Worm (Caenorhabditis elegans) whole organism, mixed stage, embryonic: Measurements from ENCODE around the gene sre-36.

ENCODE experiments used
- M03D4.4 ChIP-seq: sonication (generic microtip); optimal IDR thresholded peaks from 2 replicates; lab custom pipeline; 2017; ENCODE audit warnings: mild to moderate bottlenecking, missing genetic modification characterization, missing compliant biosample characterization
- bed-3 ChIP-seq: fragments of 200-800 bp; sonication (Bioruptor generic); optimal IDR thresholded peaks from 3 replicates; lab custom pipeline; 2018; ENCODE audit warnings: mild to moderate bottlenecking, missing genetic modification characterization, moderate library complexity, missing compliant biosample characterization
- ceh-43 ChIP-seq: fragments of 200-800 bp; sonication (Bioruptor generic); optimal IDR thresholded peaks from 2 replicates; lab custom pipeline; 2018; ENCODE audit warnings: mild to moderate bottlenecking, missing genetic modification characterization, moderate library complexity, missing compliant biosample characterization
- ceh-83 ChIP-seq: fragments of 200-800 bp; sonication (Bioruptor generic); optimal IDR thresholded peaks from 2 replicates; lab custom pipeline; 2018; ENCODE audit warnings: mild to moderate bottlenecking, missing genetic modification characterization, missing compliant biosample characterization
- cnd-1 ChIP-seq: fragments of 200-800 bp; sonication (Bioruptor generic); optimal IDR thresholded peaks from 2 replicates; lab custom pipeline; 2018; ENCODE audit warnings: mild to moderate bottlenecking, missing genetic modification characterization, missing compliant biosample characterization
- drap-1 ChIP-seq: fragments of 200-800 bp; sonication (Bioruptor generic); optimal IDR thresholded peaks from 3 replicates; lab custom pipeline; 2018; ENCODE audit warnings: mild to moderate bottlenecking, missing genetic modification characterization, missing compliant biosample characterization
- elt-3 ChIP-seq: fragments of 150-350 bp; optimal IDR thresholded peaks from 2 replicates; lab custom pipeline; 2014; ENCODE audit warnings: missing biosample characterization, missing genetic modification characterization
- flh-1 ChIP-seq: fragments of 200-800 bp; sonication (Bioruptor generic); optimal IDR thresholded peaks from 2 replicates; lab custom pipeline; 2018; ENCODE audit warnings: mild to moderate bottlenecking, missing genetic modification characterization, moderate library complexity, missing compliant biosample characterization
- lin-13 ChIP-seq: fragments of 150-350 bp; optimal IDR thresholded peaks from 2 replicates; lab custom pipeline; 2014; ENCODE audit warnings: missing biosample characterization, missing genetic modification characterization
- lin-32 ChIP-seq: fragments of 200-800 bp; sonication (Bioruptor generic); optimal IDR thresholded peaks from 2 replicates; lab custom pipeline; 2018; ENCODE audit warnings: mild to moderate bottlenecking, missing genetic modification characterization, missing compliant biosample characterization
- mab-5 ChIP-seq: fragments of 150-350 bp; optimal IDR thresholded peaks from 2 replicates; lab custom pipeline; 2014; ENCODE audit warnings: missing biosample characterization, missing genetic modification characterization
- nhr-2 ChIP-seq: fragments of 150-350 bp; optimal IDR thresholded peaks from 2 replicates; lab custom pipeline; 2014; ENCODE audit warnings: missing biosample characterization, missing genetic modification characterization
- nhr-237 ChIP-seq: fragments of 150-350 bp; optimal IDR thresholded peaks from 2 replicates; lab custom pipeline; 2014; ENCODE audit warnings: missing biosample characterization, missing genetic modification characterization
- nhr-28 ChIP-seq: fragments of 150-350 bp; optimal IDR thresholded peaks from 2 replicates; lab custom pipeline; 2014; ENCODE audit warnings: missing biosample characterization, missing genetic modification characterization
- nhr-76 ChIP-seq: sonication (generic microtip); optimal IDR thresholded peaks from 2 replicates; lab custom pipeline; 2017; ENCODE audit warnings: missing biosample characterization, missing genetic modification characterization
- pha-4 ChIP-seq: fragments of 150-350 bp; optimal IDR thresholded peaks from 2 replicates; lab custom pipeline; 2018; ENCODE audit warnings: missing biosample characterization, missing genetic modification reagents, missing genetic modification characterization
- sem-2 ChIP-seq: fragments of 200-800 bp; sonication (Bioruptor generic); optimal IDR thresholded peaks from 2 replicates; lab custom pipeline; 2018; ENCODE audit warnings: mild to moderate bottlenecking, missing genetic modification characterization, missing compliant biosample characterization
- snpc-4 ChIP-seq: fragments of 150-350 bp; optimal IDR thresholded peaks from 2 replicates; lab custom pipeline; 2014; ENCODE audit warnings: missing biosample characterization, missing genetic modification characterization
- sptf-1 ChIP-seq: sonication (generic microtip); optimal IDR thresholded peaks from 2 replicates; lab custom pipeline; 2017; ENCODE audit warnings: mild to moderate bottlenecking, missing genetic modification characterization, moderate library complexity, missing compliant biosample characterization
- tbx-8 ChIP-seq: fragments of 200-800 bp; sonication (Bioruptor generic); optimal IDR thresholded peaks from 2 replicates; lab custom pipeline; 2018; ENCODE audit warnings: mild to moderate bottlenecking, missing genetic modification characterization, moderate library complexity, missing compliant biosample characterization
- unc-120 ChIP-seq: sonication (generic microtip); optimal IDR thresholded peaks from 2 replicates; lab custom pipeline; 2017; ENCODE audit warnings: missing genetic modification characterization, missing compliant biosample characterization; ENCODE audit not compliant: poor library complexity, severe bottlenecking
- unc-39 ChIP-seq: fragments of 150-350 bp; optimal IDR thresholded peaks from 2 replicates; lab custom pipeline; 2014; ENCODE audit warnings: missing biosample characterization, missing genetic modification characterization
- unc-62 ChIP-seq: fragments of 150-350 bp; optimal IDR thresholded peaks from 2 replicates; lab custom pipeline; 2014; ENCODE audit warnings: missing biosample characterization, missing genetic modification reagents, missing genetic modification characterization
- zip-8 ChIP-seq: fragments of 150-350 bp; optimal IDR thresholded peaks from 2 replicates; lab custom pipeline; 2014; ENCODE audit warnings: missing biosample characterization, missing genetic modification characterization
- ztf-11 ChIP-seq: fragments of 150-350 bp; optimal IDR thresholded peaks from 2 replicates; lab custom pipeline; 2014; ENCODE audit warnings: missing biosample characterization, missing genetic modification characterization

Gene sre-36

DNA sequence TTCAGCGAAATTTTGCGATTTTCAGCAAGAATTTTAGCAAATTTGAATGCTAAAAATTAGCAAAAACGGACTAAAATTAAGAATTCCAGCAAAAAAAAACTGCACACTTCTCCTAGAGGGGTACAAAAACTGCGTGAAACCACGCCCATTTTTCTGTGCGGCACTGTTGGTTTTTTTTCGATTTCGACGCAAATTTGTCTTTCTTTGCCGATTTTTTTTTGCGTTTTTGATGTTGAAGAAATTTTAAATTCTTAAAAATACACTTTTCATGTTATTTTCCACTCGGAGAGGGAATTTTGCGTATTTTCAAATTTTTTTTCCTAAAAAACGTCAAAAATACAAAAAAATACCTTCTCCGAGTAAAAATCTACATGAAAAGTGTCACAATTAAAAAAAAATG is 4.5 kb downstream of the sre-36 start, which contains the start of gene syp-1:
Gene syp-1 (plus strand): TSS at position 301 of the 400 bp plus-strand sequence.
- no peak for TF ChIP-seq unc-120 (tag; lab: Kevin White, UChicago)
- no peak for TF ChIP-seq M03D4.4
- TF ChIP-seq nhr-76 (tag; lab: Kevin White, UChicago): no peak
- no peak for TF ChIP-seq ceh-83 (GFP tag; lab: Kevin White, UChicago)
- no peak for TF ChIP-seq ztf-11 (tag; lab: Kevin White, UChicago)
- TF ChIP-seq drap-1 (GFP tag; lab: Kevin White, UChicago): no peak

ce11 chrV:16405366-16405765 is 5.9 kb downstream of the sre-36 start:
- TF ChIP-seq M03D4.4 (no peak), unc-39 (no peak), pha-4 (tag; lab: Kevin White, UChicago) (no peak), nhr-76 (tag; lab: Kevin White, UChicago) (no peak), flh-1 (GFP tag; lab: Kevin White, UChicago) (no peak), nhr-237 (no peak), bed-3 (GFP tag; lab: Kevin White, UChicago) (no peak), nhr-28 (tag; lab: Kevin White, UChicago) (no peak), tbx-8 (GFP tag; lab: Kevin White, UChicago) (no peak), ceh-83 (GFP tag; lab: Kevin White, UChicago) (no peak), ceh-43 (no peak), unc-62 (GFP tag; lab: Kevin White, UChicago) (no peak), unc-120 (tag; lab: Kevin White, UChicago) (no peak)
- TF ChIP-seq, all 35 proteins: peak for 0

DNA sequence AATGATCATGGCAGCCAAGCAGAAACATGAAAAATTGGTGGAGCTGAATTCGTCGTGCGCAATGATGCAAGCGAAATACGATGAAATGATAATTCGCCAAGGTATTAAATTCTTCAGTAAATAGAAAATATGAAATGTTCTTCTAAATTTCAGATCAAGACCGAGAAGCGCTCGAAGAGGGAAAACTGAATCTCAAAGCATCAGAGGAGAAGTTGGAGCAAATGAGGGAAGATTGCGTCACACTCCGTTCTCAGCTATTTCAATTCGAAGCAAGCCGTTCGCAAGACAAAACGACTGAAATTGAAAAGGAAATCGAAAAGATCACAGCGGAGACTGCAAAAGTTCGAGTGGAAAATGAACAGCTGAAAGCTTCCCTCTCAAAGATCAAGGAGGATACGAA is 6.9 kb downstream of the sre-36 start:
- no peak for TF ChIP-seq sptf-1 (tag; lab: Kevin White, UChicago)
- TF ChIP-seq snpc-4 (tag; lab: Kevin White, UChicago): no peak
- no peak for TF ChIP-seq unc-120 (tag; lab: Kevin White, UChicago)
- no peak for TF ChIP-seq cnd-1 (tag; lab: Kevin White, UChicago)
- TF ChIP-seq zip-8: peak; percentile 57
- TF ChIP-seq, all 35 proteins: peak for 1

- no peak for TF ChIP-seq nhr-2
- no peak for TF ChIP-seq snpc-4 (tag; lab: Kevin White, UChicago)
- no peak for TF ChIP-seq elt-3 (tag; lab: Kevin White, UChicago)
- no peak for TF ChIP-seq tbx-8 (GFP tag; lab: Kevin White, UChicago)
- TF ChIP-seq lin-32 (GFP tag; lab: Kevin White, UChicago): no peak
- TF ChIP-seq sem-2 (GFP tag; lab: Kevin White, UChicago): no peak
- no peak for TF ChIP-seq lin-13 (tag; lab: Kevin White, UChicago)
- TF ChIP-seq nhr-76 (tag; lab: Kevin White, UChicago): no peak
- TF ChIP-seq ztf-11 (tag; lab: Kevin White, UChicago): no peak
Observed at ce11 chrV:16407663-16408062, 8.2 kb downstream of the sre-36 start, which contains the start of gene F26D2.3. TSS of gene F26D2.3 (plus strand) at chrV:16407963.

ce11 chrV:16410521-16410920 is 11.0 kb downstream of the sre-36 start, which contains the start of gene srh-145:
TSS of gene srh-145 (plus strand) at chrV:16410713.
- no peak for TF ChIP-seq drap-1 (GFP tag; lab: Kevin White, UChicago)
- TF ChIP-seq nhr-76 (tag; lab: Kevin White, UChicago): no peak
- TF ChIP-seq unc-62 (GFP tag; lab: Kevin White, UChicago): no peak
- TF ChIP-seq nhr-28 (tag; lab: Kevin White, UChicago): no peak
- TF ChIP-seq elt-3 (tag; lab: Kevin White, UChicago): no peak
- TF ChIP-seq M03D4.4: no peak

ce11 chrV:16417014-16417413 is 17.5 kb downstream of the sre-36 start, which contains the start of gene str-55:
TSS of gene str-55 (minus strand) at chrV:16417114.
- TF ChIP-seq sptf-1 (tag; lab: Kevin White, UChicago) (no peak), snpc-4 (tag; lab: Kevin White, UChicago) (no peak), nhr-237 (no peak)

- TF ChIP-seq ceh-83 (GFP tag; lab: Kevin White, UChicago) (no peak), mab-5 (tag; lab: Kevin White, UChicago) (no peak)
Observed at ce11 chrV:16419769-16420168, 20.3 kb downstream of the sre-36 start, which contains the start of gene F26D2.16. TSS of gene F26D2.16 (minus strand) at chrV:16419869.
